Worm (Caenorhabditis elegans) whole organism, L3 larva: Measurements from ENCODE around the gene fbxa-151.

ENCODE experiments used
- jun-1 ChIP-seq: fragments of 150-350 bp; optimal IDR thresholded peaks from 2 replicates; lab custom pipeline; 2014; ENCODE audit warnings: missing biosample characterization, missing genetic modification reagents, missing genetic modification characterization
- nhr-11 ChIP-seq: fragments of 150-350 bp; optimal IDR thresholded peaks from 2 replicates; lab custom pipeline; 2014; ENCODE audit warnings: missing biosample characterization, missing genetic modification characterization
- ztf-11 ChIP-seq: fragments of 150-350 bp; optimal IDR thresholded peaks from 2 replicates; lab custom pipeline; 2014; ENCODE audit warnings: missing biosample characterization, missing genetic modification characterization

DNA sequence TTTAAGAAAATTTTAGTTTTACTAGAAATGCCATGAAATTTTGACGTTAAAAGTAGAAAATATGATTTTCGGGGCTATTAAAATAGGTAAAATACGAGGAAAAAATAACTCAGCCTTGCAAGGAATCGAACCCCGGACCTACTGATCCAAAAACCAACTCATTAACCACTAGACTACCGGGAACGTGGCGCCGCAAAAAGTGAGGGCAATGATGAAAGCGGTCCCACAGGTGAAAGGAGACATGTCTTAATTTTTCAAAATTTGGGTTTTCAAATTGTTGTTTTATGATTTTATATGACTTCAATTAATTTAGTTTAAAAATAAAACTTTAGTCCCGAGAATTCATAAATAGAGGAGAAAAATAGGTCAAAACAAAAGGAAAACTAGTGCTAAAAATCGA, 36.0 kb downstream of the fbxa-151 start:
- no peak for TF ChIP-seq ztf-11
- TF ChIP-seq nhr-11 (tag; lab: Kevin White, UChicago) = no peak
- TF ChIP-seq jun-1 (tag; lab: Kevin White, UChicago) = no peak
